Worm (Caenorhabditis elegans) whole organism, mixed stage, embryonic: ENCODE measurements around the gene daf-1.

Experiments
- ceh-39 ChIP-seq: fragments of 150-350 bp; optimal IDR thresholded peaks from 2 replicates; lab custom pipeline; 2014; ENCODE audit warnings: missing biosample characterization, missing genetic modification characterization
- ceh-83 ChIP-seq: fragments of 200-800 bp; sonication (Bioruptor generic); optimal IDR thresholded peaks from 2 replicates; lab custom pipeline; 2018; ENCODE audit warnings: mild to moderate bottlenecking, missing genetic modification characterization, missing compliant biosample characterization
- ces-1 ChIP-seq: fragments of 150-350 bp; optimal IDR thresholded peaks from 2 replicates; lab custom pipeline; 2014; ENCODE audit warnings: missing biosample characterization, missing genetic modification reagents, missing genetic modification characterization
- elt-1 ChIP-seq: sonication (generic microtip); optimal IDR thresholded peaks from 2 replicates; lab custom pipeline; 2017; ENCODE audit warnings: missing genetic modification characterization, mild to moderate bottlenecking, missing compliant biosample characterization, antibody characterized with exemption, moderate library complexity, borderline replicate concordance; ENCODE audit not compliant: insufficient read depth
- lin-32 ChIP-seq: fragments of 200-800 bp; sonication (Bioruptor generic); optimal IDR thresholded peaks from 2 replicates; lab custom pipeline; 2018; ENCODE audit warnings: mild to moderate bottlenecking, missing genetic modification characterization, missing compliant biosample characterization
- lsy-2 ChIP-seq: fragments of 150-350 bp; optimal IDR thresholded peaks from 2 replicates; lab custom pipeline; 2014; ENCODE audit warnings: missing biosample characterization, missing genetic modification characterization
- mep-1 ChIP-seq: fragments of 150-350 bp; optimal IDR thresholded peaks from 2 replicates; lab custom pipeline; 2017; ENCODE audit warnings: missing biosample characterization, missing genetic modification reagents, missing genetic modification characterization, inconsistent platforms
- pha-4 ChIP-seq: fragments of 150-350 bp; optimal IDR thresholded peaks from 2 replicates; lab custom pipeline; 2018; ENCODE audit warnings: missing biosample characterization, missing genetic modification reagents, missing genetic modification characterization
- snpc-4 ChIP-seq: fragments of 150-350 bp; optimal IDR thresholded peaks from 2 replicates; lab custom pipeline; 2014; ENCODE audit warnings: missing biosample characterization, missing genetic modification characterization
- unc-62 ChIP-seq: fragments of 150-350 bp; optimal IDR thresholded peaks from 2 replicates; lab custom pipeline; 2014; ENCODE audit warnings: missing biosample characterization, missing genetic modification reagents, missing genetic modification characterization

- TF ChIP-seq lsy-2 (tag; lab: Kevin White, UChicago), result no peak
- no peak for TF ChIP-seq ceh-83
- TF ChIP-seq elt-1 (tag; lab: Kevin White, UChicago), result no peak
- no peak for TF ChIP-seq snpc-4 (tag; lab: Kevin White, UChicago)
- TF ChIP-seq pha-4 (tag; lab: Kevin White, UChicago), result no peak
- TF ChIP-seq ces-1 (GFP tag; lab: Kevin White, UChicago), result no peak
- no peak for TF ChIP-seq ceh-39 (tag; lab: Kevin White, UChicago)
- no peak for TF ChIP-seq unc-62 (GFP tag; lab: Kevin White, UChicago)
- TF ChIP-seq lin-32, result no peak
- no peak for TF ChIP-seq mep-1
These were observed 29.4 kb upstream of the daf-1 start for ce11 chrIV:102848-103247.
